Fruit fly (Drosophila melanogaster) S2 (cell line): ENCODE results near the gene Sgs7.

ENCODE experiments used
- CG8478 ChIP-seq: fragments of >200 bp; optimal IDR thresholded peaks from 2 replicates; lab custom pipeline; 2018
- CTCF ChIP-seq, 2 experiments: fragments of >200 bp; optimal IDR thresholded peaks; 2 replicates each; lab custom pipeline; 2018

DNA sequence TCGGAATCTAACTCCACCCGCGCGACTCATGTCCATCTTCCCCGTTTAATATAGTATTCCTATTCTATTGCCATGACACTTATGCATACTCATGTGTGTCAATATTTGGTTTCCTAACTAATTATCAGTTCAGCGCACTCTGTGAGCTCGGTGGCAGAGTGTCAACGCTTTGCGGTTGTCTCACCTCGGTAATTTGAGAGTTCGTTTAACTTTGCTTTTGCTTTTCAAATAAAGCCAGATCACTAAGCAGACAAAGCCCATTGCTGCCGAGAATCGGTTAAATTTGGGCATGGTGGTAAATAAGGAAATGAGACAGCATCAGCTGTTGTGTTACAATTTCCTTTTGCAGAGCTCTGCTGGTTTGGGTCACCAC, 30.7 kb downstream of the Sgs7 start:
- TF ChIP-seq CG8478 (lab: Kevin White, UChicago), result no peak
- TF ChIP-seq CTCF (optimal IDR thresholded peaks at IDR 0.05; lab: Kevin White, UChicago), result no peak
